Fruit fly (Drosophila melanogaster): Measurements from ENCODE around the gene CG9953.
A peak's percentile ranks its signal among the peaks of the same experiment; 100 is the strongest.

The CG9953 gene

dm6 chr3L:6979387-6980249 lies 10.2 kb downstream of the CG9953 start, which contains the start of gene Galphai (continued):
- TF ChIP-seq CG3847 (GFP tag; IDR thresholded peaks at IDR 0.05) (peak; percentile 93), B-H1 (GFP tag; IDR thresholded peaks at IDR 0.05) (no peak), CG30403 (GFP tag; optimal IDR thresholded peaks at IDR 0.05) (peak; percentile 7), CG8765 (GFP tag; IDR thresholded peaks at IDR 0.05) (0 out of 2 replicates have a peak, but pooled peaks have one; percentile 38), usp (GFP tag; optimal IDR thresholded peaks at IDR 0.05) (no peak), CG11247 (GFP tag; IDR thresholded peaks at IDR 0.05) (no peak), CG4707 (GFP tag; optimal IDR thresholded peaks at IDR 0.05) (no peak), pros (GFP tag; optimal IDR thresholded peaks at IDR 0.05) (no peak), TFAM (GFP tag; optimal IDR thresholded peaks at IDR 0.05) (no peak), CG11723 (GFP tag; optimal IDR thresholded peaks at IDR 0.05) (no peak), CG7271 (tag; optimal IDR thresholded peaks at IDR 0.05) (peak; percentile 13), CG17359 (tag; optimal IDR thresholded peaks at IDR 0.05) (no peak), CG1233 (GFP tag; optimal IDR thresholded peaks at IDR 0.05) (no peak), dimm (GFP tag; IDR thresholded peaks at IDR 0.05) (no peak), maf-S (GFP tag; optimal IDR thresholded peaks at IDR 0.05) (peak; percentile 24), CG1832 (GFP tag; optimal IDR thresholded peaks at IDR 0.05) (no peak), ATbp (GFP tag; optimal IDR thresholded peaks at IDR 0.05) (no peak), CrebB (tag; optimal IDR thresholded peaks at IDR 0.05) (peak; percentile 57), pb (GFP tag; optimal IDR thresholded peaks at IDR 0.05) (peak; percentile 38), CG12942 (GFP tag; optimal IDR thresholded peaks at IDR 0.05) (peak; percentile 50), Hr78 (GFP tag; optimal IDR thresholded peaks at IDR 0.05) (peak in 1 of 2 experiments; percentile 69), HLH3B (GFP tag; IDR thresholded peaks at IDR 0.05) (no peak), CG8388 (GFP tag; optimal IDR thresholded peaks at IDR 0.05) (no peak), CG32532 (GFP tag; IDR thresholded peaks at IDR 0.05) (peak; percentile 24; the same call in 1 of the 2 replicates), CG12391 (tag; optimal IDR thresholded peaks at IDR 0.05) (peak; percentile 35), CG16863 (GFP tag; optimal IDR thresholded peaks at IDR 0.05) (peak; percentile 13), peb (GFP tag; IDR thresholded peaks at IDR 0.05) (no peak), gcm2 (GFP tag; optimal IDR thresholded peaks at IDR 0.05) (peak; percentile 13), CG15479 (GFP tag; optimal IDR thresholded peaks at IDR 0.05) (peak; percentile 96), CG12104 (GFP tag; optimal IDR thresholded peaks at IDR 0.05) (no peak), CG11085 (GFP tag; IDR thresholded peaks at IDR 0.05) (no peak), CG13424 (tag; optimal IDR thresholded peaks at IDR 0.05) (peak; percentile 18), PHDP (tag; optimal IDR thresholded peaks at IDR 0.05) (peak; percentile 37), Pdp1 (GFP tag; optimal IDR thresholded peaks at IDR 0.05) (peak in 1 of 2 experiments; percentile 82), MESR4 (GFP tag; optimal IDR thresholded peaks at IDR 0.05) (peak; percentile 82), D19A (tag; optimal IDR thresholded peaks at IDR 0.05) (no peak), Mad (GFP tag; optimal IDR thresholded peaks at IDR 0.05) (peak; percentile 59), Hey (tag; optimal IDR thresholded peaks at IDR 0.05) (no peak), Meics (GFP tag; optimal IDR thresholded peaks at IDR 0.05) (no peak), HLH54F (GFP tag; optimal IDR thresholded peaks at IDR 0.05) (no peak), Lim3 (GFP tag; IDR thresholded peaks at IDR 0.05) (no peak), Nf-YA (GFP tag; IDR thresholded peaks at IDR 0.05) (no peak), CG12769 (tag; optimal IDR thresholded peaks at IDR 0.05) (peak; percentile 60), fru (optimal IDR thresholded peaks at IDR 0.05) (no peak), vnd (GFP tag; IDR thresholded peaks at IDR 0.05; ENCODE audit: partially characterized antibody) (no peak), tio (GFP tag; optimal IDR thresholded peaks at IDR 0.05) (no peak), Hsf (GFP tag; optimal IDR thresholded peaks at IDR 0.05) (peak; percentile 16), tap (tag; optimal IDR thresholded peaks at IDR 0.05) (peak; percentile 33), Atf3 (GFP tag; optimal IDR thresholded peaks at IDR 0.05) (peak; percentile 1)

Data from whole organism, embryonic.